Worm (Caenorhabditis elegans): ENCODE results near the gene M02H5.8.

DNA sequence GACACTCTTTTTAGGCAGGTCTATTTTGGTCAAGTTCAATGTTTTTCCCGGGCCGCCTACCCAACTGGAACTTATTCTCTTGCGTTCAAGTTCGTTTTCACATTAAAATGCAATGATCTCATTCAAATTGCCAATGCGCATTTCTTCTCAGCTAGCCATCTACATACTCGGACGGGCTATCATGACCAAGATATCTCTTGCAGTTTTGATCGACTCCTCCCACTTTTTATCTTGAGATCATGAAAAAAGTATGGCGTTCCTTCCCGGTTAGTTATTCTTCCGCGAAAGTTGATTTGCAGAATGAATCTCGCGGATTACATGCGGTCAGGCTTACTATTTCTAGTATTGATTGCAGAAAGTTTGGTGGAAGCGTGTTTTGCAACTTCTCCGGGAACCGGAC lies 15.9 kb upstream of the M02H5.8 start, which contains the start of gene B0554.2:
- TF ChIP-seq lin-13 (GFP tag; optimal IDR thresholded peaks at IDR 0.05) (no peak), nhr-11 (tag; optimal IDR thresholded peaks at IDR 0.05) (no peak), duxl-1 (tag; optimal IDR thresholded peaks at IDR 0.05; ENCODE audit: poor library complexity) (no peak), pha-4 (GFP tag; IDR thresholded peaks at IDR 0.05) (no peak), pha-4 (tag; optimal IDR thresholded peaks at IDR 0.05) (no peak), spr-1 (tag; optimal IDR thresholded peaks at IDR 0.05) (no peak), hmg-1.1 (GFP tag; IDR thresholded peaks at IDR 0.05) (no peak), saeg-2 (GFP tag; IDR thresholded peaks at IDR 0.05) (no peak), mdl-1 (tag; optimal IDR thresholded peaks at IDR 0.05) (no peak), nhr-237 (tag; optimal IDR thresholded peaks at IDR 0.05) (no peak), rbr-2 (tag; optimal IDR thresholded peaks at IDR 0.05) (no peak)

Measured in whole organism, L4 larva.